Fruit fly (Drosophila melanogaster): ENCODE results near the gene mre11.

Gene mre11

dm6 chr2L:11268933-11269631 is 12.8 kb upstream of the mre11 start, which contains the start of gene cmet (continued):
- peak; percentile 99 for TF ChIP-seq HLH4C (GFP tag; IDR thresholded peaks at IDR 0.05; ENCODE audit: partially characterized antibody)
- no peak for TF ChIP-seq bigmax (GFP tag; optimal IDR thresholded peaks at IDR 0.05)
- TF ChIP-seq CG3995 (GFP tag; optimal IDR thresholded peaks at IDR 0.05), result peak; percentile 13
- no peak for TF ChIP-seq ftz-f1 (GFP tag; optimal IDR thresholded peaks at IDR 0.05)
- peak; percentile 59 for TF ChIP-seq NfI (GFP tag; optimal IDR thresholded peaks at IDR 0.05)
- TF ChIP-seq Vsx1 (GFP tag; optimal IDR thresholded peaks at IDR 0.05), result no peak
- TF ChIP-seq CG34376 (GFP tag; optimal IDR thresholded peaks at IDR 0.05), result peak; percentile 1
- peak; percentile 78 for TF ChIP-seq Rfx (GFP tag; IDR thresholded peaks at IDR 0.05)
- TF ChIP-seq Neu2 (GFP tag; optimal IDR thresholded peaks at IDR 0.05; ENCODE audit: borderline replicate concordance), result peak; percentile 30
- peak; percentile 23; the same call in 1 of the 2 replicates for TF ChIP-seq cas (GFP tag; IDR thresholded peaks at IDR 0.05)
- peak; percentile 42 for TF ChIP-seq CG10209 (GFP tag; optimal IDR thresholded peaks at IDR 0.05)
- peak; percentile 74 for TF ChIP-seq zfh2 (GFP tag; optimal IDR thresholded peaks at IDR 0.05)
- TF ChIP-seq eyg (GFP tag; optimal IDR thresholded peaks at IDR 0.05), result peak; percentile 44
- peak; percentile 95 for TF ChIP-seq Ets65A (GFP tag)
- TF ChIP-seq CG4820 (GFP tag; optimal IDR thresholded peaks at IDR 0.05), result peak; percentile 60
- TF ChIP-seq pan (optimal IDR thresholded peaks at IDR 0.05), result no peak
- TF ChIP-seq pan (GFP tag; optimal IDR thresholded peaks at IDR 0.05 in 1 of 2, IDR thresholded peaks at IDR 0.05 in 1 of 2), result peak in 1 of 2 experiments; percentile 9
- TF ChIP-seq otp (GFP tag; IDR thresholded peaks at IDR 0.05), result peak; percentile 26; the same call in 1 of the 3 replicates
- no peak for TF ChIP-seq CG6683 (GFP tag; optimal IDR thresholded peaks at IDR 0.05)
- TF ChIP-seq CG18764 (GFP tag; optimal IDR thresholded peaks at IDR 0.05), result peak; percentile 23
- peak; percentile 82 for TF ChIP-seq Dll (GFP tag; IDR thresholded peaks at IDR 0.05; ENCODE audit: partially characterized antibody)
- peak; percentile 27 for TF ChIP-seq da (GFP tag; optimal IDR thresholded peaks at IDR 0.05)
- peak; percentile 71 for TF ChIP-seq CG32532 (GFP tag; IDR thresholded peaks at IDR 0.05)
- no peak for TF ChIP-seq Trl (optimal IDR thresholded peaks at IDR 0.05)
- peak; percentile 49 for TF ChIP-seq Trl (GFP tag; optimal IDR thresholded peaks at IDR 0.05)
- peak; percentile 28; the same call in 1 of the 3 replicates for TF ChIP-seq H15 (GFP tag; IDR thresholded peaks at IDR 0.05)
- TF ChIP-seq Bdp1 (GFP tag; optimal IDR thresholded peaks at IDR 0.05), result peak; percentile 21
- TF ChIP-seq CG16813 (GFP tag; IDR thresholded peaks at IDR 0.05; ENCODE audit: partially characterized antibody), result peak; percentile 92
- peak; percentile 97 for TF ChIP-seq ato (GFP tag; IDR thresholded peaks at IDR 0.05; ENCODE audit: partially characterized antibody)
- peak; percentile 72 for TF ChIP-seq vvl (GFP tag; IDR thresholded peaks at IDR 0.05)
- peak; percentile 27 for TF ChIP-seq CG1233 (GFP tag; optimal IDR thresholded peaks at IDR 0.05)
- TF ChIP-seq CG3838 (GFP tag; optimal IDR thresholded peaks at IDR 0.05), result no peak
- no peak for TF ChIP-seq gce (GFP tag; IDR thresholded peaks at IDR 0.05)
- TF ChIP-seq Xbp1 (GFP tag; optimal IDR thresholded peaks at IDR 0.05), result peak; percentile 68
- TF ChIP-seq p53 (GFP tag; optimal IDR thresholded peaks at IDR 0.05), result peak; percentile 46
- no peak for TF ChIP-seq gcm (GFP tag; optimal IDR thresholded peaks at IDR 0.05)
- no peak for TF ChIP-seq prd (optimal IDR thresholded peaks at IDR 0.05)
- TF ChIP-seq prd (GFP tag; IDR thresholded peaks at IDR 0.05), result peak; percentile 67
- TF ChIP-seq CG10366 (GFP tag; IDR thresholded peaks at IDR 0.05), result no peak; the same call in 1 of the 2 replicates
- peak; percentile 92 for TF ChIP-seq CG34224 (GFP tag; IDR thresholded peaks at IDR 0.05; ENCODE audit: partially characterized antibody)
- TF ChIP-seq dm (GFP tag; optimal IDR thresholded peaks at IDR 0.05), result peak; percentile 61
- TF ChIP-seq Sox102F (GFP tag; optimal IDR thresholded peaks at IDR 0.05), result no peak
- TF ChIP-seq Hr51 (GFP tag; optimal IDR thresholded peaks at IDR 0.05), result peak in 1 of 2 experiments; percentile 5
- TF ChIP-seq Dek (tag; optimal IDR thresholded peaks at IDR 0.05), result peak; percentile 18
- TF ChIP-seq Dad (GFP tag; optimal IDR thresholded peaks at IDR 0.05), result peak; percentile 70
- peak; percentile 47 for TF ChIP-seq zen (tag; optimal IDR thresholded peaks at IDR 0.05)
- TF ChIP-seq Atf6 (GFP tag; IDR thresholded peaks at IDR 0.05), result peak; percentile 9; the same call in 1 of the 2 replicates
- TF ChIP-seq CG3726 (GFP tag; IDR thresholded peaks at IDR 0.05), result no peak
- peak; percentile 1 for TF ChIP-seq CG17385 (GFP tag; optimal IDR thresholded peaks at IDR 0.05)
- peak; percentile 39 for TF ChIP-seq Dip3 (GFP tag; optimal IDR thresholded peaks at IDR 0.05)

All from whole organism, embryonic.